Fruit fly (Drosophila melanogaster): ENCODE data around the gene CG31370.

CG31370 gene

DNA sequence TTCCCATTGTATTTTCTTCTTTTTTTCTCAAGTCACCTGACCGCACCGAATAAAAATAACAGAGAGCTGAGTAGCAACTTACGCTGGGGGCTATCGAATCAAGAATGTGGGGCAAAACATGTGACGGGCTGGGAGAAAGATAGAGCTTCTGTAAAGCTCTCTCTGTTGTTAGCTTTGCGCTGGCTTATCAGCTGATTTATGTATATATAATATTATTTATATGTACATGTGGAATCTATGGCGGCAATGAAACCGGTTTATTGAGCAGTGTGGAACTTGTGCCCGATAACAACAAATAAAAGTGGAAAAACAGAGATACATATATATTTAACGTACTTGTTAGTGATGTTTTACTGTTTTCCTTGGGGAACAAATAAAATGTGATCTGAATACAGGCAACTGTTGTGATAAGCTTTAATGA, 9.4 kb upstream of the CG31370 start, which contains the start of gene CG31098 (continued):
- TF ChIP-seq sisA (GFP tag; IDR thresholded peaks at IDR 0.05) (no peak), wdn (GFP tag; IDR thresholded peaks at IDR 0.05) (no peak), CG7556 (GFP tag; optimal IDR thresholded peaks at IDR 0.05) (no peak), CG12219 (GFP tag; optimal IDR thresholded peaks at IDR 0.05) (peak; percentile 2), tap (tag; optimal IDR thresholded peaks at IDR 0.05) (peak; percentile 22), wek (GFP tag; optimal IDR thresholded peaks at IDR 0.05) (peak; percentile 40), CG14014 (GFP tag; IDR thresholded peaks at IDR 0.05) (no peak), dmrt99B (tag; optimal IDR thresholded peaks at IDR 0.05) (no peak), CG12299 (tag; optimal IDR thresholded peaks at IDR 0.05) (peak; percentile 35), crp (GFP tag; optimal IDR thresholded peaks at IDR 0.05) (peak in 1 of 2 experiments; percentile 71), kah (GFP tag; optimal IDR thresholded peaks at IDR 0.05) (no peak), PHDP (tag; optimal IDR thresholded peaks at IDR 0.05) (peak; percentile 60), Atf-2 (GFP tag; optimal IDR thresholded peaks at IDR 0.05) (no peak), pan (optimal IDR thresholded peaks at IDR 0.05) (no peak), pan (GFP tag; optimal IDR thresholded peaks at IDR 0.05 in 1 of 2, IDR thresholded peaks at IDR 0.05 in 1 of 2) (no peak), Jarid2 (GFP tag; optimal IDR thresholded peaks at IDR 0.05) (peak; percentile 63), Optix (GFP tag; IDR thresholded peaks at IDR 0.05) (0 out of 3 replicates have a peak, but pooled peaks have one; percentile 18), Rfx (GFP tag; IDR thresholded peaks at IDR 0.05) (peak; percentile 7; the same call in 1 of the 2 replicates), gt (GFP tag; IDR thresholded peaks at IDR 0.05) (no peak), MESR4 (GFP tag; optimal IDR thresholded peaks at IDR 0.05) (peak; percentile 5), Poxn (GFP tag; IDR thresholded peaks at IDR 0.05) (no peak), z (GFP tag; IDR thresholded peaks at IDR 0.05) (no peak), CkIIα-i1 (GFP tag; IDR thresholded peaks at IDR 0.05) (no peak), Ptx1 (GFP tag; IDR thresholded peaks at IDR 0.05) (no peak), CG13296 (GFP tag; optimal IDR thresholded peaks at IDR 0.05) (peak; percentile 70), CG4360 (GFP tag; IDR thresholded peaks at IDR 0.05) (no peak), Lpt (GFP tag; optimal IDR thresholded peaks at IDR 0.05) (no peak), CG9797 (GFP tag; optimal IDR thresholded peaks at IDR 0.05) (no peak), CG16813 (GFP tag; IDR thresholded peaks at IDR 0.05; ENCODE audit: partially characterized antibody) (no peak), BtbVII (GFP tag; optimal IDR thresholded peaks at IDR 0.05) (peak; percentile 66), sim (GFP tag; IDR thresholded peaks at IDR 0.05) (no peak), salm (tag; optimal IDR thresholded peaks at IDR 0.05) (peak; percentile 48), Vsx1 (GFP tag; optimal IDR thresholded peaks at IDR 0.05) (peak; percentile 35), Dref (GFP tag; IDR thresholded peaks at IDR 0.05) (no peak), CG17568 (GFP tag; optimal IDR thresholded peaks at IDR 0.05) (peak; percentile 63), exex (tag; optimal IDR thresholded peaks at IDR 0.05) (peak; percentile 49), NC2β (GFP tag; optimal IDR thresholded peaks at IDR 0.05) (no peak), CG6854 (GFP tag; optimal IDR thresholded peaks at IDR 0.05) (peak; percentile 41), eve (GFP tag; optimal IDR thresholded peaks at IDR 0.05) (peak in 1 of 2 experiments; percentile 18), ATbp (GFP tag; optimal IDR thresholded peaks at IDR 0.05) (peak; percentile 39), CG3838 (GFP tag; optimal IDR thresholded peaks at IDR 0.05) (no peak), slp2 (GFP tag; optimal IDR thresholded peaks at IDR 0.05) (no peak), Deaf1 (tag; optimal IDR thresholded peaks at IDR 0.05) (no peak), Hmr (GFP tag; optimal IDR thresholded peaks at IDR 0.05) (peak; percentile 35), CG17359 (tag; optimal IDR thresholded peaks at IDR 0.05) (no peak), bab2 (GFP tag; optimal IDR thresholded peaks at IDR 0.05) (no peak), Ets65A (GFP tag) (no peak), rib (GFP tag; IDR thresholded peaks at IDR 0.05) (no peak), CG2678 (tag; optimal IDR thresholded peaks at IDR 0.05) (peak; percentile 54), E2f1 (GFP tag; IDR thresholded peaks at IDR 0.05) (no peak), corto (GFP tag; optimal IDR thresholded peaks at IDR 0.05) (peak; percentile 61), CG3995 (GFP tag; optimal IDR thresholded peaks at IDR 0.05) (peak; percentile 72)

Data from whole organism, embryonic.